Worm (Caenorhabditis elegans) whole organism, L4 larva: ENCODE data around the gene eif-3.L.

Experiments
- D1046.2 ChIP-seq: fragments of 200-800 bp; sonication (Bioruptor generic); IDR thresholded peaks from 2 replicates; pipeline ENCODE4 v1.3.6; 2022; ENCODE audit warnings: missing genetic modification characterization, missing compliant biosample characterization
- F10B5.3 ChIP-seq: sonication (generic microtip); optimal IDR thresholded peaks from 2 replicates; lab custom pipeline; 2016; ENCODE audit warnings: mild to moderate bottlenecking, missing genetic modification characterization, missing compliant biosample characterization
- R02D3.7 ChIP-seq: fragments of 150-350 bp; sonication (generic microtip); optimal IDR thresholded peaks from 3 replicates; lab custom pipeline; 2014; ENCODE audit warnings: missing biosample characterization, missing genetic modification characterization
- T20F7.1 ChIP-seq: fragments of 200-800 bp; sonication (Bioruptor generic); optimal IDR thresholded peaks from 2 replicates; lab custom pipeline; 2018; ENCODE audit warnings: mild to moderate bottlenecking, missing genetic modification characterization, missing compliant biosample characterization
- T26A8.4 ChIP-seq: fragments of 200-800 bp; sonication (Bioruptor generic); IDR thresholded peaks from 2 replicates; pipeline ENCODE4 v1.3.6; 2022; ENCODE audit warnings: missing genetic modification characterization, missing compliant biosample characterization
- Y105C5A.15 ChIP-seq: fragments of 200-800 bp; sonication (Bioruptor generic); IDR thresholded peaks from 2 replicates; pipeline ENCODE4 v1.3.6; 2022; ENCODE audit warnings: missing genetic modification characterization, missing compliant biosample characterization
- Y48G9A.11 ChIP-seq: fragments of 200-800 bp; sonication (Bioruptor generic); IDR thresholded peaks from 2 replicates; pipeline ENCODE4 v1.3.6; 2022; ENCODE audit warnings: missing genetic modification reagents, missing genetic modification characterization, missing compliant biosample characterization
- Y5F2A.4 ChIP-seq: fragments of 200-800 bp; sonication (Bioruptor generic); optimal IDR thresholded peaks from 2 replicates; lab custom pipeline; 2018; ENCODE audit warnings: mild to moderate bottlenecking, missing genetic modification characterization, missing compliant biosample characterization
- Y75B8A.6 ChIP-seq: fragments of 200-800 bp; sonication (Bioruptor generic); IDR thresholded peaks from 2 replicates; pipeline ENCODE4 v1.3.6; 2022; ENCODE audit warnings: missing genetic modification reagents, missing genetic modification characterization, missing compliant biosample characterization
- aha-1 ChIP-seq: fragments of 150-350 bp; peaks from one replicate; lab custom pipeline; 2014; ENCODE audit warnings: missing biosample characterization, missing genetic modification characterization
- arid-1 ChIP-seq: fragments of 200-800 bp; sonication (Bioruptor generic); conservative IDR thresholded peaks from 2 replicates; pipeline ENCODE4 v1.3.6; 2022; ENCODE audit warnings: missing genetic modification reagents, missing genetic modification characterization, missing compliant biosample characterization
- ceh-28 ChIP-seq: fragments of 150-350 bp; optimal IDR thresholded peaks from 2 replicates; lab custom pipeline; 2014; ENCODE audit warnings: missing biosample characterization, missing genetic modification reagents, missing genetic modification characterization
- ceh-32 ChIP-seq: sonication (generic microtip); optimal IDR thresholded peaks from 2 replicates; lab custom pipeline; 2016; ENCODE audit warnings: mild to moderate bottlenecking, missing genetic modification characterization, missing compliant biosample characterization; ENCODE audit not compliant: poor library complexity
- ceh-62 ChIP-seq: sonication (generic microtip); optimal IDR thresholded peaks from 2 replicates; lab custom pipeline; 2017; ENCODE audit warnings: missing biosample characterization, missing genetic modification characterization
- ceh-82 ChIP-seq: sonication (generic microtip); optimal IDR thresholded peaks from 2 replicates; lab custom pipeline; 2017; ENCODE audit warnings: missing biosample characterization, missing genetic modification characterization
- daf-16 ChIP-seq, 3 experiments: sonication (generic microtip); optimal IDR thresholded peaks; 2 replicates each; lab custom pipeline; 2016 to 2017; ENCODE audit warnings: missing genetic modification characterization in 3 of 3, missing genetic modification reagents in 3 of 3, mild to moderate bottlenecking in 2 of 3, missing compliant biosample characterization in 2 of 3, missing biosample characterization in 1 of 3, moderate library complexity in 1 of 3
- daf-19 ChIP-seq: fragments of 200-800 bp; sonication (Bioruptor generic); conservative IDR thresholded peaks from 2 replicates; pipeline ENCODE4 v1.3.6; 2022; ENCODE audit warnings: missing genetic modification characterization, missing compliant biosample characterization
- daf-8 ChIP-seq: fragments of 200-800 bp; sonication (Bioruptor generic); IDR thresholded peaks from 2 replicates; pipeline ENCODE4 v1.3.6; 2022; ENCODE audit warnings: missing genetic modification characterization, missing compliant biosample characterization
- dmd-6 ChIP-seq: fragments of 200-800 bp; sonication (Bioruptor generic); IDR thresholded peaks from 2 replicates; pipeline ENCODE4 v1.3.6; 2022; ENCODE audit warnings: missing genetic modification reagents, missing genetic modification characterization, missing compliant biosample characterization
- dve-1 ChIP-seq: sonication (generic microtip); optimal IDR thresholded peaks from 2 replicates; lab custom pipeline; 2017; ENCODE audit warnings: antibody characterized with exemption, mild to moderate bottlenecking, missing genetic modification characterization, missing compliant biosample characterization; ENCODE audit not compliant: insufficient read depth
- hlh-30 ChIP-seq: sonication (generic microtip); optimal IDR thresholded peaks from 2 replicates; lab custom pipeline; 2017; ENCODE audit warnings: antibody characterized with exemption, mild to moderate bottlenecking, missing genetic modification characterization, missing compliant biosample characterization; ENCODE audit not compliant: insufficient read depth
- lin-1 ChIP-seq: fragments of 200-800 bp; sonication (Bioruptor generic); IDR thresholded peaks from 2 replicates; pipeline ENCODE4 v1.3.6; 2022; ENCODE audit warnings: missing genetic modification reagents, missing genetic modification characterization, missing compliant biosample characterization
- lin-13 ChIP-seq: fragments of 150-350 bp; optimal IDR thresholded peaks from 2 replicates; lab custom pipeline; 2014; ENCODE audit warnings: missing biosample characterization, missing genetic modification reagents, missing genetic modification characterization
- lin-29 ChIP-seq: fragments of 200-800 bp; sonication (Bioruptor generic); IDR thresholded peaks from 2 replicates; pipeline ENCODE4 v1.3.6; 2022; ENCODE audit warnings: missing genetic modification reagents, missing genetic modification characterization, missing compliant biosample characterization
- lsy-2 ChIP-seq, 2 experiments: fragments of 150-350 bp in 1 of 2; sonication (generic microtip) in 1 of 2; optimal IDR thresholded peaks; 2 replicates each; lab custom pipeline; 2014 to 2017; ENCODE audit warnings: missing biosample characterization in 2 of 2, missing genetic modification characterization in 2 of 2
- madf-9 ChIP-seq: fragments of 200-800 bp; sonication (Bioruptor generic); conservative IDR thresholded peaks from 2 replicates; pipeline ENCODE4 v1.3.6; 2022; ENCODE audit warnings: missing genetic modification reagents, missing genetic modification characterization, missing compliant biosample characterization
- mep-1 ChIP-seq: fragments of 150-350 bp; sonication (generic microtip); optimal IDR thresholded peaks from 3 replicates; lab custom pipeline; 2014; ENCODE audit warnings: missing biosample characterization, missing genetic modification characterization
- mes-2 ChIP-seq: sonication (generic microtip); optimal IDR thresholded peaks from 2 replicates; lab custom pipeline; 2016; ENCODE audit warnings: missing genotype, mild to moderate bottlenecking, missing genetic modification characterization, missing compliant biosample characterization; ENCODE audit not compliant: poor library complexity, severe bottlenecking
- mxl-2 ChIP-seq: fragments of 200-800 bp; sonication (Bioruptor generic); conservative IDR thresholded peaks from 2 replicates; pipeline ENCODE4 v1.3.6; 2022; ENCODE audit warnings: missing genetic modification reagents, missing genetic modification characterization, missing compliant biosample characterization
- nhr-41 ChIP-seq: fragments of 200-800 bp; sonication (Bioruptor generic); IDR thresholded peaks from 2 replicates; pipeline ENCODE4 v1.3.6; 2022; ENCODE audit warnings: missing genetic modification reagents, missing genetic modification characterization, missing compliant biosample characterization
- nhr-42 ChIP-seq: fragments of 200-800 bp; sonication (Bioruptor generic); IDR thresholded peaks from 2 replicates; pipeline ENCODE4 v1.3.6; 2022; ENCODE audit warnings: missing genetic modification characterization, missing compliant biosample characterization
- nhr-48 ChIP-seq: sonication (generic microtip); optimal IDR thresholded peaks from 2 replicates; lab custom pipeline; 2016; ENCODE audit warnings: mild to moderate bottlenecking, missing genetic modification characterization, missing compliant biosample characterization
- nhr-76 ChIP-seq: fragments of 150-350 bp; optimal IDR thresholded peaks from 2 replicates; lab custom pipeline; 2014; ENCODE audit warnings: missing biosample characterization, missing genetic modification characterization
- nhr-77 ChIP-seq: fragments of 150-350 bp; optimal IDR thresholded peaks from 2 replicates; lab custom pipeline; 2014; ENCODE audit warnings: missing biosample characterization, missing genetic modification characterization
- pha-4 ChIP-seq, 2 experiments: fragments of 150-350 bp in 1 of 2; fragments of 200-800 bp in 1 of 2; sonication (Bioruptor generic) in 1 of 2; IDR thresholded peaks in 1 of 2; optimal IDR thresholded peaks in 1 of 2; 2 replicates each; pipeline versions ENCODE4 v1.3.6 to Lab custom; 2014 to 2022; ENCODE audit warnings: missing genetic modification characterization in 2 of 2, missing genetic modification reagents in 2 of 2, missing biosample characterization in 1 of 2, missing compliant biosample characterization in 1 of 2
- rbr-2 ChIP-seq: sonication (generic microtip); optimal IDR thresholded peaks from 2 replicates; lab custom pipeline; 2016; ENCODE audit warnings: missing genotype, missing genetic modification characterization, missing compliant biosample characterization
- sdz-12 ChIP-seq: fragments of 200-800 bp; sonication (Bioruptor generic); optimal IDR thresholded peaks from 2 replicates; lab custom pipeline; 2018; ENCODE audit warnings: mild to moderate bottlenecking, missing genetic modification characterization, missing compliant biosample characterization
- skn-1 ChIP-seq: fragments of 150-350 bp; optimal IDR thresholded peaks from 2 replicates; lab custom pipeline; 2014; ENCODE audit warnings: missing biosample characterization, missing genetic modification characterization
- snpc-1.2 ChIP-seq: fragments of 200-800 bp; sonication (Bioruptor generic); IDR thresholded peaks from 2 replicates; pipeline ENCODE4 v1.3.6; 2022; ENCODE audit warnings: missing genetic modification reagents, missing genetic modification characterization, missing compliant biosample characterization
- spr-1 ChIP-seq: sonication (generic microtip); optimal IDR thresholded peaks from 2 replicates; lab custom pipeline; 2016; ENCODE audit warnings: mild to moderate bottlenecking, missing genetic modification characterization, missing compliant biosample characterization
- tag-97 ChIP-seq: fragments of 200-800 bp; sonication (Bioruptor generic); IDR thresholded peaks from 2 replicates; pipeline ENCODE4 v1.3.6; 2022; ENCODE audit warnings: missing genetic modification characterization, missing compliant biosample characterization
- unc-62 ChIP-seq, 3 experiments: fragments of 150-350 bp in 1 of 3; sonication (generic microtip); optimal IDR thresholded peaks in 2 of 3; peaks in 1 of 3; 1 replicate in 1 of 3; 2 replicates in 2 of 3; lab custom pipeline; 2014 to 2017; ENCODE audit warnings: missing biosample characterization in 3 of 3, missing genetic modification characterization in 3 of 3, missing genetic modification reagents in 3 of 3, missing genotype in 1 of 3
- vab-7 ChIP-seq: fragments of 200-800 bp; sonication (Bioruptor generic); IDR thresholded peaks from 2 replicates; pipeline ENCODE4 v1.3.6; 2022; ENCODE audit warnings: missing genetic modification reagents, missing genetic modification characterization, missing compliant biosample characterization
- zfp-2 ChIP-seq: sonication (generic microtip); optimal IDR thresholded peaks from 2 replicates; lab custom pipeline; 2016; ENCODE audit warnings: mild to moderate bottlenecking, missing genetic modification characterization, missing compliant biosample characterization
- ztf-7 ChIP-seq: fragments of 150-350 bp; optimal IDR thresholded peaks from 2 replicates; lab custom pipeline; 2014; ENCODE audit warnings: missing biosample characterization, missing genetic modification characterization

Gene eif-3.L

ce11 chrII:5663180-5663791, 41.0 kb upstream of the eif-3.L start:
- TF ChIP-seq vab-7 (GFP tag; lab: Robert Waterston, UW) (no peak), sdz-12 (peak; percentile 5), lsy-2 (tag; optimal IDR thresholded peaks at IDR 0.05; lab: Kevin White, UChicago) (peak in 1 of 2 experiments; percentile 50), rbr-2 (tag; lab: Kevin White, UChicago) (peak; percentile 13), aha-1 (peak; percentile 70), Y48G9A.11 (GFP tag; lab: Robert Waterston, UW) (0 out of 2 replicates have a peak, but pooled peaks have one; percentile 37), mep-1 (tag; lab: Kevin White, UChicago) (peak; percentile 8), madf-9 (no peak), unc-62 (GFP tag; optimal IDR thresholded peaks at IDR 0.05 in 1 of 2; lab: Kevin White, UChicago) (peak in 1 of 2 experiments; percentile 91), unc-62 (tag; optimal IDR thresholded peaks at IDR 0.05; lab: Kevin White, UChicago) (no peak), hlh-30 (tag; lab: Kevin White, UChicago) (peak; percentile 73)

ce11 chrII:5661735-5662177, 39.5 kb upstream of the eif-3.L start:
- TF ChIP-seq daf-8 (GFP tag; lab: Robert Waterston, UW) (peak; percentile 83; the same call in 1 of the 2 replicates), snpc-1.2 (GFP tag; lab: Robert Waterston, UW) (peak; percentile 94), Y75B8A.6 (GFP tag; lab: Robert Waterston, UW) (peak; percentile 98), ceh-82 (no peak), nhr-41 (GFP tag; lab: Robert Waterston, UW) (peak; percentile 95), mes-2 (tag; lab: Kevin White, UChicago) (peak; percentile 86), arid-1 (GFP tag; lab: Robert Waterston, UW) (peak; percentile 97), mxl-2 (peak; percentile 51; the same call in 1 of the 2 replicates), ceh-32 (peak; percentile 59), zfp-2 (tag; lab: Kevin White, UChicago) (peak; percentile 57), ceh-28 (peak; percentile 76), Y105C5A.15 (GFP tag; lab: Robert Waterston, UW) (peak; percentile 99), T20F7.1 (GFP tag; lab: Kevin White, UChicago) (peak; percentile 82), F10B5.3 (tag; lab: Kevin White, UChicago) (peak; percentile 17), nhr-42 (GFP tag; lab: Robert Waterston, UW) (peak; percentile 94), tag-97 (GFP tag; lab: Robert Waterston, UW) (peak; percentile 90), lsy-2 (tag; optimal IDR thresholded peaks at IDR 0.05; lab: Kevin White, UChicago) (peak; percentile 86 to 89), ztf-7 (tag; lab: Kevin White, UChicago) (peak; percentile 9), dve-1 (tag; lab: Kevin White, UChicago) (peak; percentile 80), nhr-76 (tag; lab: Kevin White, UChicago) (no peak), lin-29 (GFP tag; lab: Robert Waterston, UW) (peak; percentile 89), lin-13 (GFP tag; lab: Kevin White, UChicago) (peak; percentile 76), pha-4 (GFP tag; IDR thresholded peaks at IDR 0.05; lab: Robert Waterston, UW) (peak; percentile 98), pha-4 (tag; optimal IDR thresholded peaks at IDR 0.05; lab: Kevin White, UChicago) (no peak), skn-1 (tag; lab: Kevin White, UChicago) (peak; percentile 62), D1046.2 (GFP tag; lab: Robert Waterston, UW) (peak; percentile 94), hlh-30 (tag; lab: Kevin White, UChicago) (peak; percentile 89), Y5F2A.4 (peak; percentile 81), madf-9 (peak; percentile 90), vab-7 (GFP tag; lab: Robert Waterston, UW) (peak; percentile 97), R02D3.7 (no peak), daf-16 (GFP tag; optimal IDR thresholded peaks at IDR 0.05; lab: Kevin White, UChicago) (peak; percentile 43 to 46), daf-16 (tag; optimal IDR thresholded peaks at IDR 0.05; lab: Kevin White, UChicago) (peak; percentile 72), daf-19 (GFP tag; lab: Robert Waterston, UW) (0 out of 2 replicates have a peak, but pooled peaks have one; percentile 51), T26A8.4 (GFP tag; lab: Robert Waterston, UW) (peak; percentile 97), lin-1 (GFP tag; lab: Robert Waterston, UW) (peak; percentile 98), spr-1 (tag; lab: Kevin White, UChicago) (peak; percentile 91), dmd-6 (peak; percentile 90), ceh-62 (tag; lab: Kevin White, UChicago) (no peak), nhr-77 (tag; lab: Kevin White, UChicago) (peak; percentile 79), nhr-48 (peak; percentile 73)
